Worm (Caenorhabditis elegans): Measurements from ENCODE around the gene mdmh-35.
A peak's percentile ranks its signal among the peaks of the same experiment; 100 is the strongest.

Gene mdmh-35

ce11 chrII:7808950-7809349, 46.6 kb downstream of the mdmh-35 start (continued):
- no peak for TF ChIP-seq R02D3.7 (tag; optimal IDR thresholded peaks at IDR 0.05)
- no peak for TF ChIP-seq mbf-1 (tag; optimal IDR thresholded peaks at IDR 0.05)
- TF ChIP-seq lin-39 (tag; optimal IDR thresholded peaks at IDR 0.05): no peak
- no peak for TF ChIP-seq nhr-237 (tag; optimal IDR thresholded peaks at IDR 0.05)
- TF ChIP-seq elt-3 (tag; optimal IDR thresholded peaks at IDR 0.05): no peak
- TF ChIP-seq nhr-6 (tag; optimal IDR thresholded peaks at IDR 0.05): no peak
- peak; percentile 49 for TF ChIP-seq F13H6.1 (tag; optimal IDR thresholded peaks at IDR 0.05)
- no peak for TF ChIP-seq dmd-4 (tag; optimal IDR thresholded peaks at IDR 0.05)
- peak; percentile 63 for TF ChIP-seq Y55F3AM.14 (GFP tag; optimal IDR thresholded peaks at IDR 0.05)
- TF ChIP-seq mdl-1 (tag; optimal IDR thresholded peaks at IDR 0.05): no peak
- TF ChIP-seq sma-3 (GFP tag; optimal IDR thresholded peaks at IDR 0.05): peak; percentile 23
- no peak for TF ChIP-seq nhr-10 (tag; optimal IDR thresholded peaks at IDR 0.05)

- TF ChIP-seq nhr-25 (tag; optimal IDR thresholded peaks at IDR 0.05) (peak; percentile 75), blmp-1 (tag; optimal IDR thresholded peaks at IDR 0.05; ENCODE audit: insufficient read depth) (peak; percentile 93), ceh-16 (tag; optimal IDR thresholded peaks at IDR 0.05) (peak; percentile 87), crh-2 (tag; optimal IDR thresholded peaks at IDR 0.05) (peak; percentile 17), alr-1 (tag; optimal IDR thresholded peaks at IDR 0.05) (no peak)
Observed at ce11 chrII:7808153-7808552, 47.4 kb downstream of the mdmh-35 start.

- no peak for TF ChIP-seq ZK546.5 (tag; optimal IDR thresholded peaks at IDR 0.05)
- TF ChIP-seq gmeb-1 (tag; optimal IDR thresholded peaks at IDR 0.05): peak; percentile 55
- TF ChIP-seq F13H6.1 (tag; optimal IDR thresholded peaks at IDR 0.05): peak; percentile 1
- peak; percentile 89 for TF ChIP-seq nhr-25 (tag; optimal IDR thresholded peaks at IDR 0.05)
- TF ChIP-seq alr-1 (tag; optimal IDR thresholded peaks at IDR 0.05): no peak
- TF ChIP-seq nhr-129 (tag; optimal IDR thresholded peaks at IDR 0.05): no peak
- peak; percentile 85 for TF ChIP-seq blmp-1 (tag; optimal IDR thresholded peaks at IDR 0.05; ENCODE audit: insufficient read depth)
- no peak for TF ChIP-seq ama-1 (optimal IDR thresholded peaks at IDR 0.05)
- no peak for TF ChIP-seq peb-1 (tag; optimal IDR thresholded peaks at IDR 0.05)
Observed at ce11 chrII:7806872-7807271, 48.6 kb downstream of the mdmh-35 start.

ce11 chrII:7806054-7806453, 49.5 kb downstream of the mdmh-35 start:
- TF ChIP-seq unc-62 (GFP tag; optimal IDR thresholded peaks at IDR 0.05): no peak
- TF ChIP-seq ztf-1 (GFP tag; conservative IDR thresholded peaks at IDR 0.05): no peak
- TF ChIP-seq ztf-4 (tag; optimal IDR thresholded peaks at IDR 0.05): no peak
- no peak for TF ChIP-seq mbf-1 (tag; optimal IDR thresholded peaks at IDR 0.05)
- no peak for TF ChIP-seq nhr-11 (tag; optimal IDR thresholded peaks at IDR 0.05)
- no peak for TF ChIP-seq snpc-4 (tag; optimal IDR thresholded peaks at IDR 0.05)
- no peak for TF ChIP-seq R02D3.7 (tag; optimal IDR thresholded peaks at IDR 0.05)
- no peak for TF ChIP-seq crh-2 (tag; optimal IDR thresholded peaks at IDR 0.05)
- no peak for TF ChIP-seq mab-5 (tag; optimal IDR thresholded peaks at IDR 0.05)
- no peak for TF ChIP-seq lin-39 (tag; optimal IDR thresholded peaks at IDR 0.05)
- TF ChIP-seq nhr-21 (tag; optimal IDR thresholded peaks at IDR 0.05): no peak
- TF ChIP-seq peb-1 (tag; optimal IDR thresholded peaks at IDR 0.05): no peak
- TF ChIP-seq C34F6.9 (tag; optimal IDR thresholded peaks at IDR 0.05): no peak
- no peak for TF ChIP-seq sma-9 (GFP tag; optimal IDR thresholded peaks at IDR 0.05)
- TF ChIP-seq sma-9 (tag; optimal IDR thresholded peaks at IDR 0.05): no peak
- TF ChIP-seq lin-11 (tag; optimal IDR thresholded peaks at IDR 0.05): no peak
- TF ChIP-seq nhr-12 (tag; optimal IDR thresholded peaks at IDR 0.05): no peak
- no peak for TF ChIP-seq sma-3 (GFP tag; optimal IDR thresholded peaks at IDR 0.05)
- TF ChIP-seq nhr-10 (tag; optimal IDR thresholded peaks at IDR 0.05): no peak
- no peak for TF ChIP-seq ama-1 (optimal IDR thresholded peaks at IDR 0.05)

All from whole organism, L2 larva.